Worm (Caenorhabditis elegans): Measurements from ENCODE around the gene tni-3.

- no peak for TF ChIP-seq lag-1 (GFP tag; IDR thresholded peaks at IDR 0.05)
- TF ChIP-seq pha-4 (tag; optimal IDR thresholded peaks at IDR 0.05), result no peak
- TF ChIP-seq lin-54 (GFP tag; optimal IDR thresholded peaks at IDR 0.05), result no peak
- no peak for TF ChIP-seq C06A6.2 (GFP tag; conservative IDR thresholded peaks at IDR 0.05)
- TF ChIP-seq let-607 (tag; optimal IDR thresholded peaks at IDR 0.05), result no peak
Observed at ce11 chrV:16874966-16875365, 40.0 kb upstream of the tni-3 start, which contains the start of gene F49A5.10.
